Worm (Caenorhabditis elegans) whole organism, young adult: Measurements from ENCODE around the gene her-1.

Experiments used
- B0019.2 ChIP-seq: fragments of 200-800 bp; sonication (Bioruptor generic); conservative IDR thresholded peaks from 2 replicates; pipeline ENCODE4 v1.3.6; 2022; ENCODE audit warnings: missing genetic modification reagents, missing genetic modification characterization, missing compliant biosample characterization
- B0261.1 ChIP-seq: sonication (generic microtip); optimal IDR thresholded peaks from 2 replicates; lab custom pipeline; 2016; ENCODE audit warnings: mild to moderate bottlenecking, missing genetic modification characterization, moderate library complexity, missing compliant biosample characterization
- C17E4.6 ChIP-seq: fragments of 200-800 bp; sonication (Bioruptor generic); IDR thresholded peaks from 2 replicates; pipeline ENCODE4 v1.3.6; 2022; ENCODE audit warnings: missing genetic modification reagents, missing genetic modification characterization, missing compliant biosample characterization
- D2030.7 ChIP-seq: fragments of 200-800 bp; sonication (Bioruptor generic); IDR thresholded peaks from 2 replicates; pipeline ENCODE4 v1.3.6; 2022; ENCODE audit warnings: missing genetic modification reagents, missing genetic modification characterization, missing compliant biosample characterization
- F23B12.7 ChIP-seq: sonication (generic microtip); optimal IDR thresholded peaks from 2 replicates; lab custom pipeline; 2017; ENCODE audit warnings: missing genetic modification characterization, mild to moderate bottlenecking, missing compliant biosample characterization, antibody characterized with exemption, moderate library complexity; ENCODE audit not compliant: insufficient read depth
- F33H1.4 ChIP-seq: fragments of 200-800 bp; sonication (Bioruptor generic); IDR thresholded peaks from 2 replicates; pipeline ENCODE4 v1.3.6; 2022; ENCODE audit warnings: missing genetic modification reagents, missing genetic modification characterization, missing compliant biosample characterization
- F52B5.7 ChIP-seq: sonication (generic microtip); optimal IDR thresholded peaks from 2 replicates; lab custom pipeline; 2016; ENCODE audit warnings: mild to moderate bottlenecking, missing genetic modification characterization, missing compliant biosample characterization
- F55B11.4 ChIP-seq: sonication (generic microtip); optimal IDR thresholded peaks from 2 replicates; lab custom pipeline; 2016; ENCODE audit warnings: missing compliant biosample characterization, missing genetic modification characterization, borderline replicate concordance; ENCODE audit not compliant: insufficient read depth
- K12H6.12 ChIP-seq: fragments of 200-800 bp; sonication (Bioruptor generic); optimal IDR thresholded peaks from 2 replicates; lab custom pipeline; 2018; ENCODE audit warnings: mild to moderate bottlenecking, missing genetic modification characterization, missing compliant biosample characterization
- T26A5.8 ChIP-seq: sonication (generic microtip); optimal IDR thresholded peaks from 2 replicates; lab custom pipeline; 2016; ENCODE audit warnings: missing genetic modification characterization, missing compliant biosample characterization
- Y53F4B.3 ChIP-seq: fragments of 200-800 bp; sonication (Bioruptor generic); IDR thresholded peaks from 2 replicates; pipeline ENCODE4 v1.3.6; 2022; ENCODE audit warnings: missing genetic modification reagents, missing genetic modification characterization, missing compliant biosample characterization
- Y95B8A.8 ChIP-seq: fragments of 200-800 bp; sonication (Bioruptor generic); IDR thresholded peaks from 2 replicates; pipeline ENCODE4 v1.3.6; 2022; ENCODE audit warnings: missing genetic modification reagents, missing genetic modification characterization, missing compliant biosample characterization
- attf-5 ChIP-seq: fragments of 200-800 bp; sonication (Bioruptor generic); optimal IDR thresholded peaks from 2 replicates; lab custom pipeline; 2018; ENCODE audit warnings: mild to moderate bottlenecking, missing genetic modification characterization, missing compliant biosample characterization
- cebp-2 ChIP-seq: fragments of 200-800 bp; sonication (Bioruptor generic); IDR thresholded peaks from 2 replicates; pipeline ENCODE4 v1.3.6; 2022; ENCODE audit warnings: missing genetic modification characterization, missing compliant biosample characterization
- ceh-27 ChIP-seq: fragments of 200-800 bp; sonication (Bioruptor generic); optimal IDR thresholded peaks from 2 replicates; lab custom pipeline; 2018; ENCODE audit warnings: mild to moderate bottlenecking, missing genetic modification characterization, moderate library complexity, missing compliant biosample characterization
- dox-1 ChIP-seq: fragments of 200-800 bp; sonication (Bioruptor generic); IDR thresholded peaks from 2 replicates; pipeline ENCODE4 v1.3.6; 2022; ENCODE audit warnings: missing genetic modification reagents, missing genetic modification characterization, missing compliant biosample characterization
- egrh-3 ChIP-seq: fragments of 200-800 bp; sonication (Bioruptor generic); IDR thresholded peaks from 2 replicates; pipeline ENCODE4 v1.3.6; 2022; ENCODE audit warnings: missing genetic modification reagents, missing genetic modification characterization, missing compliant biosample characterization
- ekl-4 ChIP-seq: fragments of 200-800 bp; sonication (Bioruptor generic); IDR thresholded peaks from 2 replicates; pipeline ENCODE4 v1.3.6; 2022; ENCODE audit warnings: missing genetic modification reagents, missing genetic modification characterization, missing compliant biosample characterization
- hmg-20 ChIP-seq: fragments of 200-800 bp; sonication (Bioruptor generic); IDR thresholded peaks from 2 replicates; pipeline ENCODE4 v1.3.6; 2022; ENCODE audit warnings: missing genetic modification reagents, missing genetic modification characterization, missing compliant biosample characterization
- lin-40 ChIP-seq: sonication (generic microtip); optimal IDR thresholded peaks from 2 replicates; lab custom pipeline; 2016; ENCODE audit warnings: missing genetic modification characterization, mild to moderate bottlenecking, missing compliant biosample characterization, missing genotype, missing genetic modification reagents
- lin-54 ChIP-seq: fragments of 200-800 bp; sonication (Bioruptor generic); optimal IDR thresholded peaks from 2 replicates; lab custom pipeline; 2018; ENCODE audit warnings: mild to moderate bottlenecking, missing genetic modification characterization, missing compliant biosample characterization
- lsl-1 ChIP-seq: fragments of 200-800 bp; sonication (Bioruptor generic); optimal IDR thresholded peaks from 2 replicates; lab custom pipeline; 2018; ENCODE audit warnings: mild to moderate bottlenecking, missing genetic modification characterization, moderate library complexity, missing compliant biosample characterization
- madf-10 ChIP-seq: sonication (generic microtip); optimal IDR thresholded peaks from 2 replicates; lab custom pipeline; 2016; ENCODE audit warnings: mild to moderate bottlenecking, missing genetic modification characterization, missing compliant biosample characterization
- madf-6 ChIP-seq: fragments of 200-800 bp; sonication (Bioruptor generic); IDR thresholded peaks from 2 replicates; pipeline ENCODE4 v1.3.6; 2022; ENCODE audit warnings: missing genetic modification reagents, missing genetic modification characterization, missing compliant biosample characterization
- mcd-1 ChIP-seq: fragments of 200-800 bp; sonication (Bioruptor generic); IDR thresholded peaks from 2 replicates; pipeline ENCODE4 v1.3.6; 2022; ENCODE audit warnings: missing genetic modification reagents, missing genetic modification characterization, missing compliant biosample characterization
- nhr-80 ChIP-seq: sonication (generic microtip); optimal IDR thresholded peaks from 2 replicates; lab custom pipeline; 2016; ENCODE audit warnings: missing genetic modification characterization, missing compliant biosample characterization
- repo-1 ChIP-seq: sonication (generic microtip); optimal IDR thresholded peaks from 2 replicates; lab custom pipeline; 2017; ENCODE audit warnings: mild to moderate bottlenecking, missing genetic modification characterization, missing compliant biosample characterization
- snpc-1.1 ChIP-seq: sonication (generic microtip); optimal IDR thresholded peaks from 2 replicates; lab custom pipeline; 2017; ENCODE audit warnings: missing genetic modification characterization, mild to moderate bottlenecking, missing compliant biosample characterization, antibody characterized with exemption, moderate library complexity, missing genotype, missing genetic modification reagents; ENCODE audit not compliant: insufficient read depth
- snpc-1.3 ChIP-seq: sonication (generic microtip); optimal IDR thresholded peaks from 2 replicates; lab custom pipeline; 2017; ENCODE audit warnings: missing genetic modification characterization, mild to moderate bottlenecking, missing compliant biosample characterization, antibody characterized with exemption, moderate library complexity, missing genotype, missing genetic modification reagents; ENCODE audit not compliant: insufficient read depth
- snpc-4 ChIP-seq, 5 experiments: fragments of 150-350 bp in 1 of 5; sonication (generic microtip) in 4 of 5; optimal IDR thresholded peaks; 2 replicates each; lab custom pipeline; 2014 to 2018; ENCODE audit warnings: missing genetic modification characterization in 5 of 5, missing biosample characterization in 3 of 5, antibody characterized with exemption in 2 of 5, mild to moderate bottlenecking in 2 of 5, missing compliant biosample characterization in 2 of 5, missing genotype in 2 of 5, moderate library complexity in 2 of 5, missing genetic modification reagents in 1 of 5
- somi-1 ChIP-seq: fragments of 200-800 bp; sonication (Bioruptor generic); optimal IDR thresholded peaks from 2 replicates; lab custom pipeline; 2018; ENCODE audit warnings: mild to moderate bottlenecking, missing genetic modification characterization, missing compliant biosample characterization
- sptf-2 ChIP-seq: fragments of 200-800 bp; sonication (Bioruptor generic); optimal IDR thresholded peaks from 2 replicates; lab custom pipeline; 2018; ENCODE audit warnings: mild to moderate bottlenecking, missing genetic modification characterization, missing compliant biosample characterization
- tbx-9 ChIP-seq: sonication (generic microtip); optimal IDR thresholded peaks from 2 replicates; lab custom pipeline; 2016; ENCODE audit warnings: borderline replicate concordance, missing genetic modification characterization, inconsistent platforms, missing compliant biosample characterization
- unc-130 ChIP-seq: sonication (generic microtip); optimal IDR thresholded peaks from 2 replicates; lab custom pipeline; 2016; ENCODE audit warnings: missing genetic modification reagents, missing genetic modification characterization, missing compliant biosample characterization
- xnd-1 ChIP-seq: sonication (generic microtip); optimal IDR thresholded peaks from 2 replicates; lab custom pipeline; 2016; ENCODE audit warnings: missing genotype, missing genetic modification reagents, missing genetic modification characterization, missing compliant biosample characterization
- zim-3 ChIP-seq: sonication (generic microtip); optimal IDR thresholded peaks from 2 replicates; lab custom pipeline; 2017; ENCODE audit warnings: mild to moderate bottlenecking, missing genetic modification characterization, moderate library complexity, missing compliant biosample characterization

her-1 gene

DNA sequence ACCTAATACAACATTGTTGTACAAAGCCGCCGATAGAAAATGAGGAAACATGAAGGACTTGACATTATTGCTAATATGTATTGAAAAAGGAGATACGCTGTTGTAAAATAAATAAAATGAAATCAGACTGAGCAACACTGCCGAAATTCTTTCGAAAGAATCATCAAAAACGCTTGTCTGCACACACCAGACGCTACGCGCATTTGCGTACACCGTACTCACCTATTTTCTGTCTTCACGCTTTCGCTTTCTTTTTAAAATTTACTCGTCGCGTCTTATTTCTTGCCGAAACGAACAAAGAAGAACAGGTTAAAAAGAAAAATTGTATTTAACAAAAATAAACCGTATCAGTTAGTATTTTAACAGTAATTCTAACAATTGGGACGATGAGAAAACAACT, 6.1 kb upstream of the her-1 start (continued):
- TF ChIP-seq snpc-1.3 (tag; lab: Kevin White, UChicago): no peak
- TF ChIP-seq F52B5.7 (tag; lab: Kevin White, UChicago): no peak
- no peak for TF ChIP-seq F55B11.4 (tag; lab: Kevin White, UChicago)
- no peak for TF ChIP-seq zim-3 (tag; lab: Kevin White, UChicago)

DNA sequence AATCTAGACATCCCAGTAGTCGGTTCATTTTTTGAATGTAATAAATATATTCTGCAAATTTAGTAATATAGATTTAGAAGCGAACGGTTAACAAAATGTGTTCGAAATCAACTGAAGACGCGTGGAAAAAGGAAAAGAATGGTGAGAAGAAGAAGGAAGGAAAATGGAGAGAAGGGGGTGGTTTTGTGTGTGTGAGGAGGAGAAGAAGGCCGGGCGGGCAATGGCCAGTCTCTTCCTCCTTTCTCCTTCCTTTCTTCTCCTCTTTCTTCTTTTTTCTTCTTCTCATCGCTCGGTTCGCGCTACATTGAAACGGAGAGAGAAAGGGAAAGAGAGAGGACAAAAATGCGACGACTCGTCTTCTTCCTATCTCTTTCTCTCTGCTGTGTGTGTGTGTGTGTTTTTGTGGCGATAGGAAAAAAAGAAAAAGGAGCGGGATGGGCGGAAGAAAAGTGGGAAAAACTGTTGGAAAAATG, 4.7 kb upstream of the her-1 start, which contains the start of gene ztf-9:
Gene ztf-9 (minus strand): TSS at position 51 of the 473 bp plus-strand sequence.
- TF ChIP-seq B0261.1: no peak
- TF ChIP-seq dox-1 (GFP tag; lab: Robert Waterston, UW): 0 out of 2 replicates have a peak, but pooled peaks have one; percentile 69
- TF ChIP-seq nhr-80 (tag; lab: Kevin White, UChicago): peak; percentile 30
- no peak for TF ChIP-seq cebp-2
- no peak for TF ChIP-seq C17E4.6 (GFP tag; lab: Robert Waterston, UW)
- no peak for TF ChIP-seq unc-130 (GFP tag; lab: Kevin White, UChicago)
- peak; percentile 23 for TF ChIP-seq lin-54 (GFP tag; lab: Kevin White, UChicago)
- TF ChIP-seq egrh-3 (GFP tag; lab: Robert Waterston, UW): peak; percentile 69
- TF ChIP-seq somi-1 (GFP tag; lab: Kevin White, UChicago): peak; percentile 34
- peak; percentile 33 for TF ChIP-seq attf-5
- peak; percentile 42 for TF ChIP-seq lin-40
- no peak for TF ChIP-seq snpc-4 (GFP tag; optimal IDR thresholded peaks at IDR 0.05; lab: Kevin White, UChicago)
- TF ChIP-seq snpc-4 (tag; optimal IDR thresholded peaks at IDR 0.05; lab: Kevin White, UChicago): peak in 1 of 4 experiments; percentile 1
- peak; percentile 35; the same call in 1 of the 2 replicates for TF ChIP-seq mcd-1 (GFP tag; lab: Robert Waterston, UW)
- TF ChIP-seq F23B12.7: peak; percentile 17
- TF ChIP-seq tbx-9 (tag; lab: Kevin White, UChicago): no peak
- no peak for TF ChIP-seq hmg-20 (GFP tag; lab: Robert Waterston, UW)
- no peak for TF ChIP-seq B0019.2 (GFP tag; lab: Robert Waterston, UW)
- no peak for TF ChIP-seq Y53F4B.3 (GFP tag; lab: Robert Waterston, UW)
- TF ChIP-seq ceh-27 (GFP tag; lab: Kevin White, UChicago): peak; percentile 5
- TF ChIP-seq repo-1 (tag; lab: Kevin White, UChicago): peak; percentile 23
- TF ChIP-seq snpc-1.1 (tag; lab: Kevin White, UChicago): no peak
- peak; percentile 26 for TF ChIP-seq K12H6.12
- TF ChIP-seq madf-10 (tag; lab: Kevin White, UChicago): peak; percentile 11
- TF ChIP-seq, all 124 proteins: peak for 14

DNA sequence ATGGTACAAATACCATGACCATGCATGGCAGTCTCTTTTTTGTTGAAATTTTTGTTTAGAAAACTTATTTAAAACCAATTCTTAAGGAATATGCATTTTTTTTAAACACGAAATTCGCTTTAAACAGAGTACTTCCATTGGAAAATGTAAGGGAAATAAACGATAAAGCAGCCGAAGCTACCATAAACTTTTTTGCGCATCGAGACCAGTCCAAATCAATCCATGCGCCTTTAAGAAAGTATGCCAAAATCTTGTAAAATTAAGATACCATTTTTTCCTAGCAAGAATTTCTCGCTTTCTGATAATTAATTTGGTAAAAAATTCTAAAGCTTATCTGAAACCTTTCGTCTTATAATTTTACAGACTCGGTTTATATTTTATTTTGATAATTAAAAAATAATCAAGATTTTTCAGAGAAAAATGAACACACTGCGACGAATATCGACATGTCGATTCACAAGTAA, 4.1 kb upstream of the her-1 start, which contains the start of gene ZK287.7:
Gene ZK287.7 (plus strand): TSS at position 414 of the 464 bp plus-strand sequence.
- TF ChIP-seq F33H1.4: peak; percentile 70
- peak; percentile 13 for TF ChIP-seq xnd-1
- peak; percentile 76 for TF ChIP-seq lsl-1 (GFP tag; lab: Kevin White, UChicago)
- TF ChIP-seq Y95B8A.8 (GFP tag; lab: Robert Waterston, UW): no peak
- no peak for TF ChIP-seq D2030.7
- TF ChIP-seq madf-6 (GFP tag; lab: Robert Waterston, UW): 0 out of 2 replicates have a peak, but pooled peaks have one; percentile 37
- no peak for TF ChIP-seq T26A5.8 (tag; lab: Kevin White, UChicago)
- TF ChIP-seq ekl-4 (GFP tag; lab: Robert Waterston, UW): no peak
- no peak for TF ChIP-seq sptf-2 (GFP tag; lab: Kevin White, UChicago)
- TF ChIP-seq hmg-20 (GFP tag; lab: Robert Waterston, UW): no peak
